Fruit fly (Drosophila melanogaster): ENCODE data around the gene CG42238.
A peak's percentile ranks its signal among the peaks of the same experiment; 100 is the strongest.

CG42238 gene

dm6 chr2L:20987438-20987837, 64.5 kb downstream of the CG42238 start (continued):
- TF ChIP-seq CG10462 (GFP tag; optimal IDR thresholded peaks at IDR 0.05), result peak; percentile 65
- TF ChIP-seq kni (GFP tag; optimal IDR thresholded peaks at IDR 0.05), result no peak
- TF ChIP-seq jigr1 (GFP tag; IDR thresholded peaks at IDR 0.05), result peak; percentile 64; the same call in 2 of the 3 replicates
- TF ChIP-seq Rfx (GFP tag; IDR thresholded peaks at IDR 0.05), result peak; percentile 89
- TF ChIP-seq az2 (GFP tag; optimal IDR thresholded peaks at IDR 0.05), result peak; percentile 80
- TF ChIP-seq CG12071 (GFP tag; optimal IDR thresholded peaks at IDR 0.05), result peak; percentile 72
- TF ChIP-seq CG6254 (GFP tag; optimal IDR thresholded peaks at IDR 0.05), result peak; percentile 57
- TF ChIP-seq gcm2 (GFP tag; optimal IDR thresholded peaks at IDR 0.05), result peak; percentile 59
- TF ChIP-seq CG18262 (tag; optimal IDR thresholded peaks at IDR 0.05), result peak; percentile 70
- peak; percentile 80 for TF ChIP-seq org-1 (GFP tag; optimal IDR thresholded peaks at IDR 0.05)
- peak; percentile 77 for TF ChIP-seq CG9932 (GFP tag; IDR thresholded peaks at IDR 0.05)
- TF ChIP-seq CG17912 (GFP tag; optimal IDR thresholded peaks at IDR 0.05), result no peak
- TF ChIP-seq CG12155 (GFP tag; optimal IDR thresholded peaks at IDR 0.05), result peak; percentile 74
- peak; percentile 64 for TF ChIP-seq CG10654 (GFP tag; optimal IDR thresholded peaks at IDR 0.05)
- TF ChIP-seq dmrt11E (tag; optimal IDR thresholded peaks at IDR 0.05), result peak; percentile 80
- no peak for TF ChIP-seq CG4282 (GFP tag; optimal IDR thresholded peaks at IDR 0.05)
- TF ChIP-seq insv (GFP tag; optimal IDR thresholded peaks at IDR 0.05), result no peak
- peak; percentile 74; the same call in 2 of the 3 replicates for TF ChIP-seq CG7357 (GFP tag; IDR thresholded peaks at IDR 0.05)
- TF ChIP-seq ato (GFP tag; IDR thresholded peaks at IDR 0.05; ENCODE audit: partially characterized antibody), result no peak
- TF ChIP-seq CG6654 (GFP tag; optimal IDR thresholded peaks at IDR 0.05), result peak; percentile 33
- TF ChIP-seq CG18764 (GFP tag; optimal IDR thresholded peaks at IDR 0.05), result peak; percentile 68
- no peak for TF ChIP-seq YL-1 (GFP tag; optimal IDR thresholded peaks at IDR 0.05)
- peak; percentile 87 for TF ChIP-seq CG17328 (GFP tag; IDR thresholded peaks at IDR 0.05)
- TF ChIP-seq Eip74EF (GFP tag; optimal IDR thresholded peaks at IDR 0.05), result peak in 1 of 2 experiments; percentile 69
- no peak for TF ChIP-seq lbe (GFP tag; optimal IDR thresholded peaks at IDR 0.05)
- peak; percentile 71 for TF ChIP-seq CG8388 (GFP tag; optimal IDR thresholded peaks at IDR 0.05)
- TF ChIP-seq Atf6 (GFP tag; IDR thresholded peaks at IDR 0.05), result peak; percentile 85
- peak; percentile 53 for TF ChIP-seq CG15011 (GFP tag; optimal IDR thresholded peaks at IDR 0.05)
- no peak for TF ChIP-seq Lpt (GFP tag; optimal IDR thresholded peaks at IDR 0.05)
- TF ChIP-seq nerfin-2 (GFP tag; IDR thresholded peaks at IDR 0.05; ENCODE audit: partially characterized antibody), result no peak
- peak; percentile 80 for TF ChIP-seq wdn (GFP tag; IDR thresholded peaks at IDR 0.05)
- peak; percentile 15 for TF ChIP-seq TFAM (GFP tag; optimal IDR thresholded peaks at IDR 0.05)
- TF ChIP-seq phol (tag; optimal IDR thresholded peaks at IDR 0.05), result peak; percentile 76
- TF ChIP-seq stc (GFP tag; IDR thresholded peaks at IDR 0.05), result peak; percentile 73
- peak; percentile 61 for TF ChIP-seq Max (GFP tag; optimal IDR thresholded peaks at IDR 0.05)
- peak; percentile 55 for TF ChIP-seq CG4617 (GFP tag; optimal IDR thresholded peaks at IDR 0.05; ENCODE audit: borderline replicate concordance)
- peak; percentile 76 for TF ChIP-seq NfI (GFP tag; optimal IDR thresholded peaks at IDR 0.05)
- peak; percentile 67 for TF ChIP-seq HmgZ (tag; optimal IDR thresholded peaks at IDR 0.05)
- no peak for TF ChIP-seq bigmax (GFP tag; optimal IDR thresholded peaks at IDR 0.05)
- peak; percentile 79 for TF ChIP-seq CHES-1-like (GFP tag; optimal IDR thresholded peaks at IDR 0.05)
- TF ChIP-seq CG16815 (GFP tag; optimal IDR thresholded peaks at IDR 0.05), result peak; percentile 67
- TF ChIP-seq Doc3 (GFP tag; IDR thresholded peaks at IDR 0.05; ENCODE audit: partially characterized antibody), result no peak
- TF ChIP-seq eyg (GFP tag; optimal IDR thresholded peaks at IDR 0.05), result peak; percentile 55
- peak; percentile 67 for TF ChIP-seq Sox100B (GFP tag; optimal IDR thresholded peaks at IDR 0.05)
- peak; percentile 86 for TF ChIP-seq Mrtf (GFP tag; IDR thresholded peaks at IDR 0.05)
- peak; percentile 84 for TF ChIP-seq ranshi (GFP tag; IDR thresholded peaks at IDR 0.05)
- no peak for TF ChIP-seq prd (optimal IDR thresholded peaks at IDR 0.05)
- peak; percentile 84 for TF ChIP-seq prd (GFP tag; IDR thresholded peaks at IDR 0.05)
- TF ChIP-seq wor (GFP tag; IDR thresholded peaks at IDR 0.05), result peak; percentile 73
- TF ChIP-seq Dref (GFP tag; IDR thresholded peaks at IDR 0.05), result no peak
- peak; percentile 72 for TF ChIP-seq klu (GFP tag; IDR thresholded peaks at IDR 0.05)
